Worm (Caenorhabditis elegans) whole organism, L4 larva: ENCODE data around the gene K07B1.7.

Source experiments
- D1046.2 ChIP-seq: fragments of 200-800 bp; sonication (Bioruptor generic); IDR thresholded peaks from 2 replicates; pipeline ENCODE4 v1.3.6; 2022; ENCODE audit warnings: missing genetic modification characterization, missing compliant biosample characterization
- F10B5.3 ChIP-seq: sonication (generic microtip); optimal IDR thresholded peaks from 2 replicates; lab custom pipeline; 2016; ENCODE audit warnings: mild to moderate bottlenecking, missing genetic modification characterization, missing compliant biosample characterization
- F37D6.2 ChIP-seq: sonication (generic microtip); optimal IDR thresholded peaks from 2 replicates; lab custom pipeline; 2016; ENCODE audit warnings: mild to moderate bottlenecking, missing genetic modification characterization, missing compliant biosample characterization
- F44E2.7 ChIP-seq: fragments of 200-800 bp; sonication (Bioruptor generic); IDR thresholded peaks from 2 replicates; pipeline ENCODE4 v2.1.2; 2022; ENCODE audit warnings: missing genetic modification characterization, missing compliant biosample characterization
- T20F7.1 ChIP-seq: fragments of 200-800 bp; sonication (Bioruptor generic); optimal IDR thresholded peaks from 2 replicates; lab custom pipeline; 2018; ENCODE audit warnings: mild to moderate bottlenecking, missing genetic modification characterization, missing compliant biosample characterization
- T26A8.4 ChIP-seq: fragments of 200-800 bp; sonication (Bioruptor generic); IDR thresholded peaks from 2 replicates; pipeline ENCODE4 v1.3.6; 2022; ENCODE audit warnings: missing genetic modification characterization, missing compliant biosample characterization
- Y105C5A.15 ChIP-seq: fragments of 200-800 bp; sonication (Bioruptor generic); IDR thresholded peaks from 2 replicates; pipeline ENCODE4 v1.3.6; 2022; ENCODE audit warnings: missing genetic modification characterization, missing compliant biosample characterization
- Y75B8A.6 ChIP-seq: fragments of 200-800 bp; sonication (Bioruptor generic); IDR thresholded peaks from 2 replicates; pipeline ENCODE4 v1.3.6; 2022; ENCODE audit warnings: missing genetic modification reagents, missing genetic modification characterization, missing compliant biosample characterization
- ZK337.2 ChIP-seq: fragments of 200-800 bp; sonication (Bioruptor generic); IDR thresholded peaks from 2 replicates; pipeline ENCODE4 v1.3.6; 2022; ENCODE audit warnings: missing genetic modification reagents, missing genetic modification characterization, missing compliant biosample characterization
- ZK546.5 ChIP-seq, 2 experiments: sonication (generic microtip); optimal IDR thresholded peaks; 2 replicates each; lab custom pipeline; 2017; ENCODE audit warnings: missing biosample characterization in 2 of 2, missing genetic modification characterization in 2 of 2
- aha-1 ChIP-seq: fragments of 150-350 bp; peaks from one replicate; lab custom pipeline; 2014; ENCODE audit warnings: missing biosample characterization, missing genetic modification characterization
- aly-2 ChIP-seq: sonication (generic microtip); optimal IDR thresholded peaks from 2 replicates; lab custom pipeline; 2018; ENCODE audit warnings: missing biosample characterization, missing genetic modification characterization
- attf-4 ChIP-seq: sonication (generic microtip); optimal IDR thresholded peaks from 3 replicates; lab custom pipeline; 2017; ENCODE audit warnings: missing biosample characterization, missing genetic modification characterization
- ceh-44 ChIP-seq: fragments of 200-800 bp; sonication (Bioruptor generic); IDR thresholded peaks from 2 replicates; pipeline ENCODE4 v1.3.6; 2022; ENCODE audit warnings: missing genetic modification reagents, missing genetic modification characterization, missing compliant biosample characterization
- ceh-82 ChIP-seq: sonication (generic microtip); optimal IDR thresholded peaks from 2 replicates; lab custom pipeline; 2017; ENCODE audit warnings: missing biosample characterization, missing genetic modification characterization
- ces-1 ChIP-seq: fragments of 150-350 bp; sonication (generic microtip); optimal IDR thresholded peaks from 4 replicates; lab custom pipeline; 2014; ENCODE audit warnings: missing biosample characterization, missing genetic modification reagents, missing genetic modification characterization
- daf-12 ChIP-seq: fragments of 150-350 bp; optimal IDR thresholded peaks from 2 replicates; lab custom pipeline; 2014; ENCODE audit warnings: missing biosample characterization, missing genetic modification reagents, missing genetic modification characterization
- daf-16 ChIP-seq, 3 experiments: sonication (generic microtip); optimal IDR thresholded peaks; 2 replicates each; lab custom pipeline; 2016 to 2017; ENCODE audit warnings: missing genetic modification characterization in 3 of 3, missing genetic modification reagents in 3 of 3, mild to moderate bottlenecking in 2 of 3, missing compliant biosample characterization in 2 of 3, missing biosample characterization in 1 of 3, moderate library complexity in 1 of 3
- daf-8 ChIP-seq: fragments of 200-800 bp; sonication (Bioruptor generic); IDR thresholded peaks from 2 replicates; pipeline ENCODE4 v1.3.6; 2022; ENCODE audit warnings: missing genetic modification characterization, missing compliant biosample characterization
- dmd-6 ChIP-seq: fragments of 200-800 bp; sonication (Bioruptor generic); IDR thresholded peaks from 2 replicates; pipeline ENCODE4 v1.3.6; 2022; ENCODE audit warnings: missing genetic modification reagents, missing genetic modification characterization, missing compliant biosample characterization
- dpl-1 ChIP-seq: fragments of 150-350 bp; optimal IDR thresholded peaks from 2 replicates; lab custom pipeline; 2014; ENCODE audit warnings: missing biosample characterization, missing genetic modification reagents, missing genetic modification characterization
- egl-43 ChIP-seq: fragments of 200-800 bp; sonication (Bioruptor generic); IDR thresholded peaks from 2 replicates; pipeline ENCODE4 v1.3.6; 2022; ENCODE audit warnings: missing genetic modification reagents, missing genetic modification characterization, missing compliant biosample characterization
- hmg-1.1 ChIP-seq: fragments of 200-800 bp; sonication (Bioruptor generic); IDR thresholded peaks from 2 replicates; pipeline ENCODE4 v1.3.6; 2022; ENCODE audit warnings: missing genetic modification reagents, missing genetic modification characterization, missing compliant biosample characterization
- lim-7 ChIP-seq: fragments of 200-800 bp; sonication (Bioruptor generic); IDR thresholded peaks from 2 replicates; pipeline ENCODE4 v1.3.6; 2022; ENCODE audit warnings: missing genetic modification characterization, missing compliant biosample characterization
- lin-1 ChIP-seq: fragments of 200-800 bp; sonication (Bioruptor generic); IDR thresholded peaks from 2 replicates; pipeline ENCODE4 v1.3.6; 2022; ENCODE audit warnings: missing genetic modification reagents, missing genetic modification characterization, missing compliant biosample characterization
- lin-13 ChIP-seq: fragments of 150-350 bp; optimal IDR thresholded peaks from 2 replicates; lab custom pipeline; 2014; ENCODE audit warnings: missing biosample characterization, missing genetic modification reagents, missing genetic modification characterization
- lsy-2 ChIP-seq, 2 experiments: fragments of 150-350 bp in 1 of 2; sonication (generic microtip) in 1 of 2; optimal IDR thresholded peaks; 2 replicates each; lab custom pipeline; 2014 to 2017; ENCODE audit warnings: missing biosample characterization in 2 of 2, missing genetic modification characterization in 2 of 2
- mdl-1 ChIP-seq, 2 experiments: fragments of 150-350 bp in 1 of 2; sonication (generic microtip) in 1 of 2; optimal IDR thresholded peaks; 2 replicates each; lab custom pipeline; 2014 to 2017; ENCODE audit warnings: missing biosample characterization in 2 of 2, missing genetic modification characterization in 2 of 2
- mes-2 ChIP-seq: sonication (generic microtip); optimal IDR thresholded peaks from 2 replicates; lab custom pipeline; 2016; ENCODE audit warnings: missing genotype, mild to moderate bottlenecking, missing genetic modification characterization, missing compliant biosample characterization; ENCODE audit not compliant: poor library complexity, severe bottlenecking
- mxl-2 ChIP-seq: fragments of 200-800 bp; sonication (Bioruptor generic); conservative IDR thresholded peaks from 2 replicates; pipeline ENCODE4 v1.3.6; 2022; ENCODE audit warnings: missing genetic modification reagents, missing genetic modification characterization, missing compliant biosample characterization
- mxl-3 ChIP-seq: fragments of 200-800 bp; sonication (Bioruptor generic); optimal IDR thresholded peaks from 2 replicates; lab custom pipeline; 2018; ENCODE audit warnings: mild to moderate bottlenecking, missing genetic modification characterization, missing compliant biosample characterization
- nhr-10 ChIP-seq: fragments of 150-350 bp; optimal IDR thresholded peaks from 2 replicates; lab custom pipeline; 2014; ENCODE audit warnings: missing biosample characterization, missing genetic modification characterization
- nhr-11 ChIP-seq: fragments of 150-350 bp; optimal IDR thresholded peaks from 2 replicates; lab custom pipeline; 2014; ENCODE audit warnings: missing biosample characterization, missing genetic modification characterization
- nhr-25 ChIP-seq: sonication (generic microtip); optimal IDR thresholded peaks from 2 replicates; lab custom pipeline; 2017; ENCODE audit warnings: missing genetic modification characterization, mild to moderate bottlenecking, missing compliant biosample characterization, antibody characterized with exemption, moderate library complexity, borderline replicate concordance; ENCODE audit not compliant: insufficient read depth
- nhr-41 ChIP-seq: fragments of 200-800 bp; sonication (Bioruptor generic); IDR thresholded peaks from 2 replicates; pipeline ENCODE4 v1.3.6; 2022; ENCODE audit warnings: missing genetic modification reagents, missing genetic modification characterization, missing compliant biosample characterization
- nhr-48 ChIP-seq: sonication (generic microtip); optimal IDR thresholded peaks from 2 replicates; lab custom pipeline; 2016; ENCODE audit warnings: mild to moderate bottlenecking, missing genetic modification characterization, missing compliant biosample characterization
- nhr-6 ChIP-seq: fragments of 150-350 bp; optimal IDR thresholded peaks from 2 replicates; lab custom pipeline; 2014; ENCODE audit warnings: missing biosample characterization, missing genetic modification characterization
- nhr-76 ChIP-seq: fragments of 150-350 bp; optimal IDR thresholded peaks from 2 replicates; lab custom pipeline; 2014; ENCODE audit warnings: missing biosample characterization, missing genetic modification characterization
- nhr-77 ChIP-seq: fragments of 150-350 bp; optimal IDR thresholded peaks from 2 replicates; lab custom pipeline; 2014; ENCODE audit warnings: missing biosample characterization, missing genetic modification characterization
- pqm-1 ChIP-seq: sonication (generic microtip); optimal IDR thresholded peaks from 2 replicates; lab custom pipeline; 2017; ENCODE audit warnings: missing biosample characterization, missing genetic modification characterization
- saeg-2 ChIP-seq: fragments of 200-800 bp; sonication (Bioruptor generic); IDR thresholded peaks from 2 replicates; pipeline ENCODE4 v1.3.6; 2022; ENCODE audit warnings: missing genetic modification reagents, missing genetic modification characterization, missing compliant biosample characterization
- sdz-12 ChIP-seq: fragments of 200-800 bp; sonication (Bioruptor generic); optimal IDR thresholded peaks from 2 replicates; lab custom pipeline; 2018; ENCODE audit warnings: mild to moderate bottlenecking, missing genetic modification characterization, missing compliant biosample characterization
- set-16 ChIP-seq: fragments of 200-800 bp; sonication (Bioruptor generic); IDR thresholded peaks from 2 replicates; pipeline ENCODE4 v1.3.6; 2022; ENCODE audit warnings: missing genetic modification reagents, missing genetic modification characterization, missing compliant biosample characterization
- skn-1 ChIP-seq: fragments of 150-350 bp; optimal IDR thresholded peaks from 2 replicates; lab custom pipeline; 2014; ENCODE audit warnings: missing biosample characterization, missing genetic modification characterization
- snpc-1.2 ChIP-seq: fragments of 200-800 bp; sonication (Bioruptor generic); IDR thresholded peaks from 2 replicates; pipeline ENCODE4 v1.3.6; 2022; ENCODE audit warnings: missing genetic modification reagents, missing genetic modification characterization, missing compliant biosample characterization
- spr-3 ChIP-seq: fragments of 200-800 bp; sonication (Bioruptor generic); optimal IDR thresholded peaks from 2 replicates; lab custom pipeline; 2018; ENCODE audit warnings: mild to moderate bottlenecking, missing genetic modification characterization, missing compliant biosample characterization
- tag-97 ChIP-seq: fragments of 200-800 bp; sonication (Bioruptor generic); IDR thresholded peaks from 2 replicates; pipeline ENCODE4 v1.3.6; 2022; ENCODE audit warnings: missing genetic modification characterization, missing compliant biosample characterization
- unc-62 ChIP-seq, 3 experiments: fragments of 150-350 bp in 1 of 3; sonication (generic microtip); optimal IDR thresholded peaks in 2 of 3; peaks in 1 of 3; 1 replicate in 1 of 3; 2 replicates in 2 of 3; lab custom pipeline; 2014 to 2017; ENCODE audit warnings: missing biosample characterization in 3 of 3, missing genetic modification characterization in 3 of 3, missing genetic modification reagents in 3 of 3, missing genotype in 1 of 3
- vab-7 ChIP-seq: fragments of 200-800 bp; sonication (Bioruptor generic); IDR thresholded peaks from 2 replicates; pipeline ENCODE4 v1.3.6; 2022; ENCODE audit warnings: missing genetic modification reagents, missing genetic modification characterization, missing compliant biosample characterization
- zfp-3 ChIP-seq: fragments of 200-800 bp; sonication (Bioruptor generic); conservative IDR thresholded peaks from 2 replicates; pipeline ENCODE4 v1.3.6; 2022; ENCODE audit warnings: missing genetic modification reagents, missing genetic modification characterization, missing compliant biosample characterization
- ztf-7 ChIP-seq: fragments of 150-350 bp; optimal IDR thresholded peaks from 2 replicates; lab custom pipeline; 2014; ENCODE audit warnings: missing biosample characterization, missing genetic modification characterization

The K07B1.7 gene

DNA sequence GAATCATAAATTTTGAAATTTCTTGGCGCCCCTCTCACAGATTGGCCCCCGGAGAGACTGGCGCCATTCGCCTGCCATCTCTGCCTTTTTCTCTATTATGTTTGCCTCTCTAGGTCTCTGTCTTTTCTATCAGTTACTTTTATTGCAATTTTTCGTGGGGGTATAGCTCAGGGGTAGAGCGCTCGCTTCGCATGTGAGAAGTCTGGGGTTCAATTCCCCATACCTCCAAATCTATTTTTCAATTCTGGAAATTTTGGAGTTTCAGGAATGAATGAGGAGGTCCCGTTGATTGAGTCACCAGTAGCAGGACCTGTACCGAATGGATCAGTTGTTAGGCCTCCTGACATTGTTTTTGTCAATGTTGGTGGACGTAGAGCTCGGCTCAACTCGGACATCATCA lies 28.7 kb downstream of the K07B1.7 start, which contains the start of gene kvs-3 (continued):
- peak in 1 of 2 experiments; percentile 84 for TF ChIP-seq unc-62 (GFP tag; optimal IDR thresholded peaks at IDR 0.05 in 1 of 2; lab: Kevin White, UChicago)
- TF ChIP-seq unc-62 (tag; optimal IDR thresholded peaks at IDR 0.05; lab: Kevin White, UChicago): no peak
- TF ChIP-seq nhr-77 (tag; lab: Kevin White, UChicago): no peak
- TF ChIP-seq daf-16 (GFP tag; optimal IDR thresholded peaks at IDR 0.05; lab: Kevin White, UChicago): peak; percentile 48 to 85
- TF ChIP-seq daf-16 (tag; optimal IDR thresholded peaks at IDR 0.05; lab: Kevin White, UChicago): no peak
- TF ChIP-seq T20F7.1 (GFP tag; lab: Kevin White, UChicago): peak; percentile 69
- no peak for TF ChIP-seq mdl-1 (tag; optimal IDR thresholded peaks at IDR 0.05; lab: Kevin White, UChicago)
- TF ChIP-seq daf-12 (tag; lab: Kevin White, UChicago): no peak
- TF ChIP-seq sdz-12 (GFP tag; lab: Kevin White, UChicago): peak; percentile 44
- TF ChIP-seq nhr-48 (tag; lab: Kevin White, UChicago): peak; percentile 55
- no peak for TF ChIP-seq nhr-76
- TF ChIP-seq pqm-1 (tag; lab: Kevin White, UChicago): no peak
- TF ChIP-seq Y75B8A.6 (GFP tag; lab: Robert Waterston, UW): peak; percentile 74; the same call in 1 of the 2 replicates
- TF ChIP-seq ZK546.5 (tag; optimal IDR thresholded peaks at IDR 0.05; lab: Kevin White, UChicago): no peak
- 0 out of 2 replicates have a peak, but pooled peaks have one; percentile 76 for TF ChIP-seq daf-8 (GFP tag; lab: Robert Waterston, UW)
- TF ChIP-seq ceh-82 (tag; lab: Kevin White, UChicago): no peak
- peak; percentile 97 for TF ChIP-seq aha-1 (tag; lab: Kevin White, UChicago)
- TF ChIP-seq tag-97 (GFP tag; lab: Robert Waterston, UW): 0 out of 2 replicates have a peak, but pooled peaks have one; percentile 52
- TF ChIP-seq nhr-10: no peak
- TF ChIP-seq F10B5.3 (tag; lab: Kevin White, UChicago): peak; percentile 43
- TF ChIP-seq nhr-11 (tag; lab: Kevin White, UChicago): no peak
- TF ChIP-seq dmd-6 (GFP tag; lab: Robert Waterston, UW): peak; percentile 75
- peak; percentile 97 for TF ChIP-seq nhr-41
- TF ChIP-seq mes-2: no peak
- TF ChIP-seq vab-7 (GFP tag; lab: Robert Waterston, UW): peak; percentile 95
- peak; percentile 89 for TF ChIP-seq spr-3 (GFP tag; lab: Kevin White, UChicago)
- TF ChIP-seq dpl-1 (GFP tag; lab: Kevin White, UChicago): peak; percentile 4
- TF ChIP-seq lim-7: peak; percentile 98; the same call in 1 of the 2 replicates
- TF ChIP-seq egl-43 (GFP tag; lab: Robert Waterston, UW): no peak
- no peak for TF ChIP-seq nhr-6 (tag; lab: Kevin White, UChicago)
- TF ChIP-seq ces-1 (GFP tag; lab: Kevin White, UChicago): no peak
- peak; percentile 91 for TF ChIP-seq hmg-1.1
- TF ChIP-seq mxl-2 (GFP tag; lab: Robert Waterston, UW): peak; percentile 87
- peak; percentile 82; the same call in 1 of the 2 replicates for TF ChIP-seq saeg-2 (GFP tag; lab: Robert Waterston, UW)
- TF ChIP-seq F44E2.7 (GFP tag; lab: Robert Waterston, UW): peak; percentile 96
- TF ChIP-seq zfp-3 (GFP tag; lab: Robert Waterston, UW): peak; percentile 76
- TF ChIP-seq T26A8.4: no peak; the same call in 1 of the 2 replicates
- peak; percentile 11 for TF ChIP-seq lin-13 (GFP tag; lab: Kevin White, UChicago)
- peak; percentile 98 for TF ChIP-seq Y105C5A.15 (GFP tag; lab: Robert Waterston, UW)
- TF ChIP-seq lsy-2 (tag; optimal IDR thresholded peaks at IDR 0.05; lab: Kevin White, UChicago): peak in 1 of 2 experiments; percentile 48
- peak; percentile 93 for TF ChIP-seq D1046.2
- TF ChIP-seq F37D6.2: peak; percentile 43
- TF ChIP-seq snpc-1.2: no peak
- no peak for TF ChIP-seq skn-1 (tag; lab: Kevin White, UChicago)
- TF ChIP-seq ZK337.2 (GFP tag; lab: Robert Waterston, UW): peak; percentile 82
- no peak for TF ChIP-seq set-16 (GFP tag; lab: Robert Waterston, UW)
- TF ChIP-seq mxl-3 (GFP tag; lab: Kevin White, UChicago): no peak
- TF ChIP-seq ceh-44 (GFP tag; lab: Robert Waterston, UW): peak; percentile 90
- TF ChIP-seq lin-1 (GFP tag; lab: Robert Waterston, UW): peak; percentile 92
- no peak for TF ChIP-seq attf-4
- TF ChIP-seq aly-2 (tag; lab: Kevin White, UChicago): no peak
- TF ChIP-seq nhr-25 (tag; lab: Kevin White, UChicago): no peak
- TF ChIP-seq ztf-7 (tag; lab: Kevin White, UChicago): peak; percentile 29
